Worm (Caenorhabditis elegans): ENCODE results near the gene szy-20.

Gene szy-20

DNA sequence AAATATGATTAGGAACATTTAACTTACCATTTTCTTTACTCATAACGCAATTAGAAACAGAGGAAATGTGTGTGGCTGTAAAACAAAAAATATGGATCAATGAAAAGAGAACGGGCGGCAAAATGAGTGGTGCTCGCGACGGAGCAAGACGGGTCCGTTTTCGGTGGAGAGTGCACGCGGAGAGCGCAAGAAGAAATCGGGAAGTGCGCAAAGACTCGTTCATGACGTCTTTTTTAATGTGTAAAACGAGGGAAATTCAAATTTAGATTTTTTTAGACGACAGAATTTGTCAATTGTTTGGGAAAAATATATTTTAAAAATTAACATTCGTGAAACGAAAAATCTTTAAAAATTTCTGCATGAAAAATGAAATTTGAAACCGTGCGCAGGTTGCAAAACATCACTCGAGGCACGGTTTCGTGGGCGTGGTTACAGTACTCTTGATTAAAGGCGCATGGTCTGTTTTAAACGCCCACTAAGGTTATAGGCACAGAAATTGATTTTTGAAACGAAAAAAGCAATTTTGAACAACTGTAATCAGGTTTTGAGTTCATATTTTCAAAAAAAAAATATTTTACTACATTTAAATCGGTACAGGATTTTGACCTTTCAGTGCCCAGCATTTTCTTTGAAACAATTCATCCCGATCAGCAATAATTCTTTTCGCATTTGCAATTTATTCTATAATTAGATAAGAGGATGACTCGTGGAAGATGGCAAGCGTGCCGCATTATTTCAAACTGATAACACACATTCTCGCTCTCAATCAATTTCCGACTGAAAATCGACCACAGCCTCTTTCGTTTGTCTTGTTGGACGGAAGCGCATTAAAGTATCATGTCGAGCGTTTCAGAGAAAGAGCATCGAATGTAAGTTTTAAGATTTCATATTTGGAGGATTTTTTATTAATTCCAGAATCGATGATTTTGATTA lies at the start of gene szy-20, which contains the start of gene C18E9.5:
TSS of gene szy-20 (minus strand) at position 83 of the 933 bp plus-strand sequence.
TSS of gene C18E9.5 (plus strand) at position 730 of the 933 bp plus-strand sequence.
- TF ChIP-seq cnd-1 (tag; optimal IDR thresholded peaks at IDR 0.05): peak; percentile 11
- TF ChIP-seq ceh-83 (GFP tag; optimal IDR thresholded peaks at IDR 0.05): no peak
- TF ChIP-seq unc-39 (tag; optimal IDR thresholded peaks at IDR 0.05): no peak
- TF ChIP-seq M03D4.4 (tag; optimal IDR thresholded peaks at IDR 0.05): peak; percentile 55
- no peak for TF ChIP-seq nhr-28 (tag; optimal IDR thresholded peaks at IDR 0.05)
- peak; percentile 8 for TF ChIP-seq drap-1 (GFP tag; optimal IDR thresholded peaks at IDR 0.05)
- TF ChIP-seq elt-3 (tag; optimal IDR thresholded peaks at IDR 0.05): no peak
- peak; percentile 16 for TF ChIP-seq sptf-1 (tag; optimal IDR thresholded peaks at IDR 0.05)
- TF ChIP-seq mep-1 (tag; optimal IDR thresholded peaks at IDR 0.05): peak; percentile 63
- peak; percentile 30 for TF ChIP-seq pha-4 (tag; optimal IDR thresholded peaks at IDR 0.05)
- TF ChIP-seq tbx-8 (GFP tag; optimal IDR thresholded peaks at IDR 0.05): no peak
- no peak for TF ChIP-seq flh-1 (GFP tag; optimal IDR thresholded peaks at IDR 0.05)
- TF ChIP-seq nhr-237 (tag; optimal IDR thresholded peaks at IDR 0.05): peak; percentile 55
- TF ChIP-seq blmp-1 (tag; optimal IDR thresholded peaks at IDR 0.05): no peak
- peak; percentile 65 for TF ChIP-seq ces-1 (GFP tag; optimal IDR thresholded peaks at IDR 0.05)
- no peak for TF ChIP-seq nhr-2 (tag; optimal IDR thresholded peaks at IDR 0.05)
- no peak for TF ChIP-seq nhr-12 (tag; optimal IDR thresholded peaks at IDR 0.05)
- TF ChIP-seq ztf-11 (tag; optimal IDR thresholded peaks at IDR 0.05): no peak
- no peak for TF ChIP-seq ceh-43 (GFP tag; optimal IDR thresholded peaks at IDR 0.05)
- no peak for TF ChIP-seq zip-8 (tag; optimal IDR thresholded peaks at IDR 0.05)
- no peak for TF ChIP-seq hlh-1 (tag; optimal IDR thresholded peaks at IDR 0.05)
- TF ChIP-seq ham-2 (GFP tag; optimal IDR thresholded peaks at IDR 0.05): no peak
- TF ChIP-seq lsy-2 (tag; optimal IDR thresholded peaks at IDR 0.05): peak; percentile 77
- no peak for TF ChIP-seq bed-3 (GFP tag; optimal IDR thresholded peaks at IDR 0.05)
- TF ChIP-seq unc-62 (GFP tag; optimal IDR thresholded peaks at IDR 0.05): no peak
- peak; percentile 63 for TF ChIP-seq unc-120 (tag; optimal IDR thresholded peaks at IDR 0.05; ENCODE audit: poor library complexity, severe bottlenecking)
- no peak for TF ChIP-seq sem-2 (GFP tag; optimal IDR thresholded peaks at IDR 0.05)
- peak; percentile 69 for TF ChIP-seq lin-13 (tag; optimal IDR thresholded peaks at IDR 0.05)
- peak; percentile 38 for TF ChIP-seq mls-2 (tag; optimal IDR thresholded peaks at IDR 0.05)
- no peak for TF ChIP-seq mab-5 (tag; optimal IDR thresholded peaks at IDR 0.05)
- no peak for TF ChIP-seq ceh-39 (tag; optimal IDR thresholded peaks at IDR 0.05)
- no peak for TF ChIP-seq lin-32 (GFP tag; optimal IDR thresholded peaks at IDR 0.05)
- TF ChIP-seq nhr-76 (tag; optimal IDR thresholded peaks at IDR 0.05): no peak
- no peak for TF ChIP-seq elt-1 (tag; optimal IDR thresholded peaks at IDR 0.05; ENCODE audit: borderline replicate concordance, insufficient read depth)
- no peak for TF ChIP-seq snpc-4 (tag; optimal IDR thresholded peaks at IDR 0.05)

- TF ChIP-seq unc-120 (tag; optimal IDR thresholded peaks at IDR 0.05; ENCODE audit: poor library complexity, severe bottlenecking) (no peak), elt-1 (tag; optimal IDR thresholded peaks at IDR 0.05; ENCODE audit: borderline replicate concordance, insufficient read depth) (no peak), ceh-39 (tag; optimal IDR thresholded peaks at IDR 0.05) (no peak), unc-39 (tag; optimal IDR thresholded peaks at IDR 0.05) (no peak), ham-2 (GFP tag; optimal IDR thresholded peaks at IDR 0.05) (no peak), drap-1 (GFP tag; optimal IDR thresholded peaks at IDR 0.05) (no peak), lsy-2 (tag; optimal IDR thresholded peaks at IDR 0.05) (no peak), sptf-1 (tag; optimal IDR thresholded peaks at IDR 0.05) (no peak)
Measured at ce11 chrII:9017628-9018027, 48.5 kb upstream of the szy-20 start.

- no peak for TF ChIP-seq tbx-8 (GFP tag; optimal IDR thresholded peaks at IDR 0.05)
- TF ChIP-seq flh-1 (GFP tag; optimal IDR thresholded peaks at IDR 0.05): no peak
- TF ChIP-seq sem-2 (GFP tag; optimal IDR thresholded peaks at IDR 0.05): no peak
- TF ChIP-seq snpc-4 (tag; optimal IDR thresholded peaks at IDR 0.05): no peak
- TF ChIP-seq cnd-1 (tag; optimal IDR thresholded peaks at IDR 0.05): no peak
- TF ChIP-seq unc-120 (tag; optimal IDR thresholded peaks at IDR 0.05; ENCODE audit: poor library complexity, severe bottlenecking): peak; percentile 33
- peak; percentile 73 for TF ChIP-seq hlh-1 (tag; optimal IDR thresholded peaks at IDR 0.05)
- TF ChIP-seq unc-62 (GFP tag; optimal IDR thresholded peaks at IDR 0.05): peak; percentile 74
- no peak for TF ChIP-seq nhr-2 (tag; optimal IDR thresholded peaks at IDR 0.05)
Measured at ce11 chrII:9014877-9015505, 45.9 kb upstream of the szy-20 start.
